Worm (Caenorhabditis elegans): ENCODE results near the gene K08B5.2.

DNA sequence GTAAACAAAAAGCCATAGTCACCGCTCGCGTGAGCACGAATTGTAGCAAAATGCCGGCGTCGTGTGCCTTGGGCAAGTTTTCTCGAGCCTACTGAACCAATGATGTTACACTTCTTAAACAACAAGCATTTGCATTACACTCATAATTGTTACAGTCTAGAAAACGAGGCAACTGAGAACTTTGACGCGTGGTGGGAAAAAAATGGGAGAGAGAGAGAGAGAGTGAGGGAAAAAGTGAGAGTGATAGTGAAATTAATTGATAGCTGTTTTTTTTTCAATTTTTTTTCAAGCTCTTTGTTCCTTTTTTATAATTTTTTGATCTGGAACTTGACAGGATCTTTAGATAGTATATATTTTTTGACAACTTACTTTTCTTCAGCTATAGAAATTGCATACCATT, 18.5 kb downstream of the K08B5.2 start:
- TF ChIP-seq unc-55 (GFP tag; optimal IDR thresholded peaks at IDR 0.05) (no peak), fkh-10 (GFP tag; optimal IDR thresholded peaks at IDR 0.05) (no peak), tbx-2 (tag; optimal IDR thresholded peaks at IDR 0.05) (no peak), pqm-1 (tag; optimal IDR thresholded peaks at IDR 0.05) (no peak), ama-1 (optimal IDR thresholded peaks at IDR 0.05) (no peak), pax-1 (tag; optimal IDR thresholded peaks at IDR 0.05) (no peak), Y22D7AL.16 (tag; optimal IDR thresholded peaks at IDR 0.05) (no peak), eyg-1 (tag; optimal IDR thresholded peaks at IDR 0.05) (no peak), unc-86 (tag; optimal IDR thresholded peaks at IDR 0.05) (no peak), sox-4 (tag; optimal IDR thresholded peaks at IDR 0.05) (no peak), pha-4 (tag; optimal IDR thresholded peaks at IDR 0.05) (no peak), pat-9 (tag; optimal IDR thresholded peaks at IDR 0.05) (no peak), elt-2 (tag; optimal IDR thresholded peaks at IDR 0.05) (no peak)

Data from whole organism, late embryonic.